Worm (Caenorhabditis elegans) whole organism, mixed stage, embryonic: ENCODE results near the gene kynu-1.

Experiments used
- bed-3 ChIP-seq: fragments of 200-800 bp; sonication (Bioruptor generic); optimal IDR thresholded peaks from 3 replicates; lab custom pipeline; 2018; ENCODE audit warnings: mild to moderate bottlenecking, missing genetic modification characterization, moderate library complexity, missing compliant biosample characterization
- blmp-1 ChIP-seq: fragments of 150-350 bp; optimal IDR thresholded peaks from 2 replicates; lab custom pipeline; 2014; ENCODE audit warnings: missing biosample characterization, missing genetic modification characterization
- ceh-39 ChIP-seq: fragments of 150-350 bp; optimal IDR thresholded peaks from 2 replicates; lab custom pipeline; 2014; ENCODE audit warnings: missing biosample characterization, missing genetic modification characterization
- ceh-43 ChIP-seq: fragments of 200-800 bp; sonication (Bioruptor generic); optimal IDR thresholded peaks from 2 replicates; lab custom pipeline; 2018; ENCODE audit warnings: mild to moderate bottlenecking, missing genetic modification characterization, moderate library complexity, missing compliant biosample characterization
- ceh-83 ChIP-seq: fragments of 200-800 bp; sonication (Bioruptor generic); optimal IDR thresholded peaks from 2 replicates; lab custom pipeline; 2018; ENCODE audit warnings: mild to moderate bottlenecking, missing genetic modification characterization, missing compliant biosample characterization
- ces-1 ChIP-seq: fragments of 150-350 bp; optimal IDR thresholded peaks from 2 replicates; lab custom pipeline; 2014; ENCODE audit warnings: missing biosample characterization, missing genetic modification reagents, missing genetic modification characterization
- cnd-1 ChIP-seq: fragments of 200-800 bp; sonication (Bioruptor generic); optimal IDR thresholded peaks from 2 replicates; lab custom pipeline; 2018; ENCODE audit warnings: mild to moderate bottlenecking, missing genetic modification characterization, missing compliant biosample characterization
- drap-1 ChIP-seq: fragments of 200-800 bp; sonication (Bioruptor generic); optimal IDR thresholded peaks from 3 replicates; lab custom pipeline; 2018; ENCODE audit warnings: mild to moderate bottlenecking, missing genetic modification characterization, missing compliant biosample characterization
- elt-1 ChIP-seq: sonication (generic microtip); optimal IDR thresholded peaks from 2 replicates; lab custom pipeline; 2017; ENCODE audit warnings: missing genetic modification characterization, mild to moderate bottlenecking, missing compliant biosample characterization, antibody characterized with exemption, moderate library complexity, borderline replicate concordance; ENCODE audit not compliant: insufficient read depth
- elt-3 ChIP-seq: fragments of 150-350 bp; optimal IDR thresholded peaks from 2 replicates; lab custom pipeline; 2014; ENCODE audit warnings: missing biosample characterization, missing genetic modification characterization
- flh-1 ChIP-seq: fragments of 200-800 bp; sonication (Bioruptor generic); optimal IDR thresholded peaks from 2 replicates; lab custom pipeline; 2018; ENCODE audit warnings: mild to moderate bottlenecking, missing genetic modification characterization, moderate library complexity, missing compliant biosample characterization
- ham-2 ChIP-seq: fragments of 200-800 bp; sonication (Bioruptor generic); optimal IDR thresholded peaks from 2 replicates; lab custom pipeline; 2018; ENCODE audit warnings: mild to moderate bottlenecking, missing genetic modification characterization, missing compliant biosample characterization
- hlh-1 ChIP-seq: fragments of 150-350 bp; optimal IDR thresholded peaks from 2 replicates; lab custom pipeline; 2014; ENCODE audit warnings: missing biosample characterization, missing genetic modification reagents, missing genetic modification characterization
- lin-13 ChIP-seq: fragments of 150-350 bp; optimal IDR thresholded peaks from 2 replicates; lab custom pipeline; 2014; ENCODE audit warnings: missing biosample characterization, missing genetic modification characterization
- lin-32 ChIP-seq: fragments of 200-800 bp; sonication (Bioruptor generic); optimal IDR thresholded peaks from 2 replicates; lab custom pipeline; 2018; ENCODE audit warnings: mild to moderate bottlenecking, missing genetic modification characterization, missing compliant biosample characterization
- mab-5 ChIP-seq: fragments of 150-350 bp; optimal IDR thresholded peaks from 2 replicates; lab custom pipeline; 2014; ENCODE audit warnings: missing biosample characterization, missing genetic modification characterization
- mep-1 ChIP-seq: fragments of 150-350 bp; optimal IDR thresholded peaks from 2 replicates; lab custom pipeline; 2017; ENCODE audit warnings: missing biosample characterization, missing genetic modification reagents, missing genetic modification characterization, inconsistent platforms
- mls-2 ChIP-seq: sonication (generic microtip); optimal IDR thresholded peaks from 2 replicates; lab custom pipeline; 2016; ENCODE audit warnings: mild to moderate bottlenecking, missing genetic modification characterization, moderate library complexity, missing compliant biosample characterization
- nhr-2 ChIP-seq: fragments of 150-350 bp; optimal IDR thresholded peaks from 2 replicates; lab custom pipeline; 2014; ENCODE audit warnings: missing biosample characterization, missing genetic modification characterization
- nhr-237 ChIP-seq: fragments of 150-350 bp; optimal IDR thresholded peaks from 2 replicates; lab custom pipeline; 2014; ENCODE audit warnings: missing biosample characterization, missing genetic modification characterization
- nhr-28 ChIP-seq: fragments of 150-350 bp; optimal IDR thresholded peaks from 2 replicates; lab custom pipeline; 2014; ENCODE audit warnings: missing biosample characterization, missing genetic modification characterization
- nhr-76 ChIP-seq: sonication (generic microtip); optimal IDR thresholded peaks from 2 replicates; lab custom pipeline; 2017; ENCODE audit warnings: missing biosample characterization, missing genetic modification characterization
- pha-4 ChIP-seq: fragments of 150-350 bp; optimal IDR thresholded peaks from 2 replicates; lab custom pipeline; 2018; ENCODE audit warnings: missing biosample characterization, missing genetic modification reagents, missing genetic modification characterization
- sem-2 ChIP-seq: fragments of 200-800 bp; sonication (Bioruptor generic); optimal IDR thresholded peaks from 2 replicates; lab custom pipeline; 2018; ENCODE audit warnings: mild to moderate bottlenecking, missing genetic modification characterization, missing compliant biosample characterization
- snpc-4 ChIP-seq: fragments of 150-350 bp; optimal IDR thresholded peaks from 2 replicates; lab custom pipeline; 2014; ENCODE audit warnings: missing biosample characterization, missing genetic modification characterization
- sptf-1 ChIP-seq: sonication (generic microtip); optimal IDR thresholded peaks from 2 replicates; lab custom pipeline; 2017; ENCODE audit warnings: mild to moderate bottlenecking, missing genetic modification characterization, moderate library complexity, missing compliant biosample characterization
- tbx-8 ChIP-seq: fragments of 200-800 bp; sonication (Bioruptor generic); optimal IDR thresholded peaks from 2 replicates; lab custom pipeline; 2018; ENCODE audit warnings: mild to moderate bottlenecking, missing genetic modification characterization, moderate library complexity, missing compliant biosample characterization
- unc-120 ChIP-seq: sonication (generic microtip); optimal IDR thresholded peaks from 2 replicates; lab custom pipeline; 2017; ENCODE audit warnings: missing genetic modification characterization, missing compliant biosample characterization; ENCODE audit not compliant: poor library complexity, severe bottlenecking
- unc-39 ChIP-seq: fragments of 150-350 bp; optimal IDR thresholded peaks from 2 replicates; lab custom pipeline; 2014; ENCODE audit warnings: missing biosample characterization, missing genetic modification characterization
- unc-62 ChIP-seq: fragments of 150-350 bp; optimal IDR thresholded peaks from 2 replicates; lab custom pipeline; 2014; ENCODE audit warnings: missing biosample characterization, missing genetic modification reagents, missing genetic modification characterization
- zip-8 ChIP-seq: fragments of 150-350 bp; optimal IDR thresholded peaks from 2 replicates; lab custom pipeline; 2014; ENCODE audit warnings: missing biosample characterization, missing genetic modification characterization
- ztf-11 ChIP-seq: fragments of 150-350 bp; optimal IDR thresholded peaks from 2 replicates; lab custom pipeline; 2014; ENCODE audit warnings: missing biosample characterization, missing genetic modification characterization

kynu-1 gene

DNA sequence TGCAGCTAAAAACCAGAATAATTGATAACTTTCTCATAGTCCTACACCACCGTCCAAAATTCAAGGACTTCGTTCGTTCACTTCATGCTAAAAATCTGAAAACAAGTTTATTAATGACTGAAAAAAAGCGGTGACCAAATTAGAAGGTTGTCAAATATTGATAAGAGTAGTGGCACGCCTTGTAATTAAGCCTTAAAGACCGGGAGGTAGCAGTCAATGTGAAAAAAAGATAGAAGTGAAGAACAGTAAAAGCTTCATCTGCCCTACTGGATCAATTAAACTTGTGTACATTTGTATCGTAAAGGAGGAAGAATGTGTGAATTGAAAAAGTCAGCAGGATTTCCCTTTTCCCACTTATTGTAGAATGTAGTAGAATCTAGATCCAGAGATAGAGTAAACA, 41.3 kb upstream of the kynu-1 start, which contains the start of gene tag-275:
Gene tag-275 (minus strand): TSS at position 101 of the 400 bp plus-strand sequence.
- TF ChIP-seq nhr-237 (no peak), ceh-43 (GFP tag; lab: Kevin White, UChicago) (no peak), mep-1 (no peak), tbx-8 (GFP tag; lab: Kevin White, UChicago) (no peak), pha-4 (tag; lab: Kevin White, UChicago) (no peak), ztf-11 (tag; lab: Kevin White, UChicago) (no peak), sem-2 (GFP tag; lab: Kevin White, UChicago) (no peak), elt-3 (tag; lab: Kevin White, UChicago) (no peak), zip-8 (tag; lab: Kevin White, UChicago) (no peak), ceh-39 (tag; lab: Kevin White, UChicago) (no peak), nhr-28 (no peak), drap-1 (GFP tag; lab: Kevin White, UChicago) (no peak), ces-1 (GFP tag; lab: Kevin White, UChicago) (no peak), nhr-2 (tag; lab: Kevin White, UChicago) (no peak), sptf-1 (tag; lab: Kevin White, UChicago) (no peak), hlh-1 (tag; lab: Kevin White, UChicago) (no peak), elt-1 (tag; lab: Kevin White, UChicago) (no peak)

ce11 chrX:6145921-6146320, 36.8 kb upstream of the kynu-1 start:
- TF ChIP-seq lin-32 (no peak), pha-4 (tag; lab: Kevin White, UChicago) (no peak), unc-39 (no peak), ceh-39 (tag; lab: Kevin White, UChicago) (no peak), bed-3 (GFP tag; lab: Kevin White, UChicago) (no peak), snpc-4 (no peak), unc-120 (tag; lab: Kevin White, UChicago) (peak; percentile 45), nhr-76 (tag; lab: Kevin White, UChicago) (no peak), sem-2 (GFP tag; lab: Kevin White, UChicago) (no peak), ceh-43 (GFP tag; lab: Kevin White, UChicago) (no peak), hlh-1 (tag; lab: Kevin White, UChicago) (peak; percentile 94), unc-62 (GFP tag; lab: Kevin White, UChicago) (peak; percentile 81), nhr-28 (no peak), tbx-8 (GFP tag; lab: Kevin White, UChicago) (no peak), blmp-1 (tag; lab: Kevin White, UChicago) (no peak), mls-2 (tag; lab: Kevin White, UChicago) (no peak), drap-1 (GFP tag; lab: Kevin White, UChicago) (no peak), ham-2 (GFP tag; lab: Kevin White, UChicago) (no peak), mab-5 (tag; lab: Kevin White, UChicago) (no peak), ces-1 (GFP tag; lab: Kevin White, UChicago) (no peak), ztf-11 (tag; lab: Kevin White, UChicago) (no peak), elt-3 (tag; lab: Kevin White, UChicago) (no peak), lin-13 (tag; lab: Kevin White, UChicago) (no peak), zip-8 (tag; lab: Kevin White, UChicago) (no peak)

DNA sequence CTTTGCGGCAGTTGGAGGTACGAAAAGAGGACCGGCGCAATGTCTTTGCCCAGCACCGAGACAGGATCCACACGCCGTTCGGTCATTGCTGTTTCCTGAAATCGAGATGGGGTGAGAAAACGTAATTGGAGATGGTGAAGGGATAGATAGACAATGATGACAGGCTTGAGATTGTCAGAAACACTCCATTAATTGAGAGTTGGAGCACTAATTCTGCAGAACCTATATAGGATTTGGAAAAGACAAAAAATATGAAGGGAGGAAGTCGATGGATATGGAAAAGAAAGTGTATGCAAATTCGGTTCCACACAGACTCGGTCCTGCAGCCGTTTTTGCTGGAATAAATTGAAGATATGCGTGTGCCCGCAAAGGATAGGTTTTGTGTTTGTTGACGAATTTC, 29.1 kb upstream of the kynu-1 start, which contains the start of gene Y72A10A.1:
Gene Y72A10A.1 (minus strand): TSS at position 101 of the 400 bp plus-strand sequence.
- no peak for TF ChIP-seq nhr-76 (tag; lab: Kevin White, UChicago)
- TF ChIP-seq ham-2 (GFP tag; lab: Kevin White, UChicago), result no peak
- TF ChIP-seq unc-120 (tag; lab: Kevin White, UChicago), result no peak
- TF ChIP-seq flh-1, result no peak
- no peak for TF ChIP-seq unc-39

- TF ChIP-seq ces-1 (GFP tag; lab: Kevin White, UChicago) (peak; percentile 47), lin-32 (peak; percentile 13), unc-62 (GFP tag; lab: Kevin White, UChicago) (no peak), cnd-1 (tag; lab: Kevin White, UChicago) (peak; percentile 42), ceh-83 (no peak), sptf-1 (tag; lab: Kevin White, UChicago) (peak; percentile 71), unc-120 (tag; lab: Kevin White, UChicago) (peak; percentile 21), drap-1 (GFP tag; lab: Kevin White, UChicago) (no peak)
Measured at ce11 chrX:6134423-6134822, 25.3 kb upstream of the kynu-1 start.
